Worm (Caenorhabditis elegans) whole organism, midembryonic: Measurements from ENCODE around the gene T25G12.6.

ENCODE experiments used
- T22C8.4 ChIP-seq: fragments of 200-800 bp; sonication (Bioruptor generic); IDR thresholded peaks from 2 replicates; pipeline ENCODE4 v1.3.6; 2022; ENCODE audit warnings: missing genetic modification characterization, missing compliant biosample characterization
- cog-1 ChIP-seq: sonication (generic microtip); optimal IDR thresholded peaks from 2 replicates; lab custom pipeline; 2016; ENCODE audit warnings: missing genetic modification characterization, missing compliant biosample characterization
- flt-1 ChIP-seq: fragments of 200-800 bp; sonication (Bioruptor generic); IDR thresholded peaks from 2 replicates; pipeline ENCODE4 v1.3.6; 2022; ENCODE audit warnings: missing genetic modification characterization, missing compliant biosample characterization
- klf-2 ChIP-seq: fragments of 200-800 bp; sonication (Bioruptor generic); conservative IDR thresholded peaks from 2 replicates; pipeline ENCODE4 v1.3.6; 2022; ENCODE audit warnings: missing genetic modification reagents, missing genetic modification characterization, missing compliant biosample characterization
- med-1 ChIP-seq: sonication (generic microtip); optimal IDR thresholded peaks from 2 replicates; lab custom pipeline; 2017; ENCODE audit warnings: missing genetic modification characterization, mild to moderate bottlenecking, missing compliant biosample characterization, antibody characterized with exemption, missing genetic modification reagents; ENCODE audit not compliant: insufficient read depth
- ref-1 ChIP-seq: fragments of 200-800 bp; sonication (Bioruptor generic); conservative IDR thresholded peaks from 2 replicates; pipeline ENCODE4 v1.3.6; 2022; ENCODE audit warnings: missing genetic modification reagents, missing genetic modification characterization, missing compliant biosample characterization
- tab-1 ChIP-seq: fragments of 200-800 bp; sonication (Bioruptor generic); IDR thresholded peaks from 2 replicates; pipeline ENCODE4 v1.3.6; 2022; ENCODE audit warnings: missing genetic modification characterization, missing compliant biosample characterization
- ztf-23 ChIP-seq: fragments of 200-800 bp; sonication (Bioruptor generic); IDR thresholded peaks from 2 replicates; pipeline ENCODE4 v1.3.6; 2022; ENCODE audit warnings: missing genetic modification reagents, missing genetic modification characterization, missing compliant biosample characterization
- ztf-29 ChIP-seq: fragments of 200-800 bp; sonication (Bioruptor generic); IDR thresholded peaks from 2 replicates; pipeline ENCODE4 v1.3.6; 2022; ENCODE audit warnings: missing genetic modification reagents, missing genetic modification characterization, missing compliant biosample characterization

Gene T25G12.6

ce11 chrX:17230108-17230507 is at the start of gene T25G12.6:
Gene T25G12.6, minus strand, starts transcription at chrX:17230208.
- TF ChIP-seq ztf-29 = no peak
- no peak for TF ChIP-seq klf-2 (GFP tag; lab: Robert Waterston, UW)
- no peak for TF ChIP-seq flt-1 (GFP tag; lab: Robert Waterston, UW)
- TF ChIP-seq ref-1 = no peak
- no peak for TF ChIP-seq cog-1 (tag; lab: Kevin White, UChicago)
- TF ChIP-seq ztf-23 (GFP tag; lab: Robert Waterston, UW) = no peak
- TF ChIP-seq med-1 (GFP tag; lab: Kevin White, UChicago) = no peak
- TF ChIP-seq T22C8.4 (GFP tag; lab: Robert Waterston, UW) = no peak
- TF ChIP-seq tab-1 (GFP tag; lab: Robert Waterston, UW) = no peak

DNA sequence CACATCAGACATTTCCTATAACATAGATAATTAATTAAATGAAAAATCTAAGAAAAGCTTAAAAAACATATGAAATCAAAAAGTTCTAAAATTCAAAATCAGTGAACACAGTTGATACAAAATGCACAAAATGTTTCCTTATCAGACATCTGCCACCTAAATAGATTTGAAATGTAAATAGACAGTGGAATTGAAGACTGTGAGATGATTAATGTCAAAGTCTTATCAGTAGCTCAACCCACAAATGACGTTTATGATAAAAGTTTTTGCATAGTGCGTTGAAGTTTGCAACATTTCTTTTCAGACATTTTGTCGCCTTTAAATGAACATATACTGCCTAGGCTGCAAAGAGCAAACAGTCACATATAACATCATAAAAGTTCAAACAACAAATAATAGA is 26.8 kb upstream of the T25G12.6 start, which contains the start of gene Y40C7B.4:
Y40C7B.4 (minus strand) TSS at position 19 of the 400 bp plus-strand sequence.
- TF ChIP-seq ref-1 = no peak
- no peak for TF ChIP-seq T22C8.4 (GFP tag; lab: Robert Waterston, UW)
- TF ChIP-seq tab-1 (GFP tag; lab: Robert Waterston, UW) = no peak
- TF ChIP-seq cog-1 (tag; lab: Kevin White, UChicago) = no peak
- no peak for TF ChIP-seq klf-2 (GFP tag; lab: Robert Waterston, UW)
- no peak for TF ChIP-seq med-1 (GFP tag; lab: Kevin White, UChicago)

DNA sequence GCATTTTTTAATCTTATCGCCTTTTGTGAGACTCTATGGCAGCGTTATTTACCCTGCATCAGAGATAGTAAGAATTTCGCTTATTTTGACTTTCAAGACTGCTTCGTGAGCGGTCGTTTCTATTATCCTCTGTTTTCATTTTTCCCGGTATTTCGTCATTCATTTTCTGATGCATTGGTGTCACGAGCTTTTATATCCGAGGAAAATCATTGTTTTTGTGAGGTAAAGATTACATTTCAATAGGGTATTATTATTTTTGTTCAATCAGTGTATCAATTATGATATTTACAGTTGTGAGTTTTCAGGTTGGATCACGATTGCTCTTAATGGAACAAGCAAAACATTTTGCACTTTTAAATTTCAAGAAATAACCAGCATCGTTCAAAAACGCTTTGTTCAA is 17.3 kb upstream of the T25G12.6 start:
- TF ChIP-seq ztf-29 = no peak
- no peak for TF ChIP-seq cog-1 (tag; lab: Kevin White, UChicago)
- no peak for TF ChIP-seq ref-1
- no peak for TF ChIP-seq med-1 (GFP tag; lab: Kevin White, UChicago)

DNA sequence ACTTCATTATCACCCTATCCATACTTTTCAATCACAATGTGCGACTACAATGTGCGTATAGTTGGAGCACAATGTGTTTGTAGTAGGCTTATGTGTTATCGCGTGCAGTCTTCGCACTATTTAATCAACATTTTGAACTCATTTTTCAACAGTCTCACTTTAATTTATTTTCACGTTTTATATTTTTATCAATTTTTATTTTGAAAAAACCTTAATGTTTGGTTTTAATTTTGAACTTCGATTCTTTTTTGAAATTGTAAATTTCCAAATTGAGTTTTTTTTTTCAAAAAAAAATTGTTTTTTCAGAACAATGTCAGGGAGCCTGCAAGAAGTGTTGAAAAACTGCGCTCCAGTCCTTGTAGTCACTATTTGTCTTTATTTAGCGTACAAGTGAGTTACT is 13.0 kb upstream of the T25G12.6 start, which contains the start of gene T25G12.13:
T25G12.13 (plus strand) TSS at position 301 of the 400 bp plus-strand sequence.
- TF ChIP-seq ref-1 (no peak), klf-2 (GFP tag; lab: Robert Waterston, UW) (no peak), T22C8.4 (GFP tag; lab: Robert Waterston, UW) (no peak), tab-1 (GFP tag; lab: Robert Waterston, UW) (no peak), med-1 (GFP tag; lab: Kevin White, UChicago) (no peak), ztf-29 (no peak), flt-1 (GFP tag; lab: Robert Waterston, UW) (no peak)

DNA sequence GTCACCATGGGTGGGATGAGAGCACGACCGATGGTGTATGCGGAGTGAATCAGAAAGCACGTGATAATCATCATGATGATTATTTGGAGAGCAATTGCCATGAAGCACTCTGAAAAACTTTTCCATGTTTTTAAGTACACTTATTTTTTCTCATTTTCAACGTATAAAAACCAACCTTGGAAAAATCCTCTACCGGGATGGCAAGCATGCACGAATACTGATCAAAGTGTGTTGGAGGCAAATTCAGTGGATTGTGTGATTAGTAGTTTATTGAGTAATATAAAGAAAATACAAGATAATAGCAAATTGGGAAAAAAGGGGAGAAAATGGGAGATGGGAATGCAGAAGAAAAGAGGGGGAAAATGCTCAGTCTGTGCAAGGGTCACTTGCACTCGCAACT is 7.4 kb upstream of the T25G12.6 start, which contains the start of gene T25G12.11:
T25G12.11 (minus strand) TSS at position 101 of the 400 bp plus-strand sequence.
- TF ChIP-seq ztf-29 (no peak), cog-1 (tag; lab: Kevin White, UChicago) (no peak), tab-1 (GFP tag; lab: Robert Waterston, UW) (no peak), med-1 (GFP tag; lab: Kevin White, UChicago) (no peak)

DNA sequence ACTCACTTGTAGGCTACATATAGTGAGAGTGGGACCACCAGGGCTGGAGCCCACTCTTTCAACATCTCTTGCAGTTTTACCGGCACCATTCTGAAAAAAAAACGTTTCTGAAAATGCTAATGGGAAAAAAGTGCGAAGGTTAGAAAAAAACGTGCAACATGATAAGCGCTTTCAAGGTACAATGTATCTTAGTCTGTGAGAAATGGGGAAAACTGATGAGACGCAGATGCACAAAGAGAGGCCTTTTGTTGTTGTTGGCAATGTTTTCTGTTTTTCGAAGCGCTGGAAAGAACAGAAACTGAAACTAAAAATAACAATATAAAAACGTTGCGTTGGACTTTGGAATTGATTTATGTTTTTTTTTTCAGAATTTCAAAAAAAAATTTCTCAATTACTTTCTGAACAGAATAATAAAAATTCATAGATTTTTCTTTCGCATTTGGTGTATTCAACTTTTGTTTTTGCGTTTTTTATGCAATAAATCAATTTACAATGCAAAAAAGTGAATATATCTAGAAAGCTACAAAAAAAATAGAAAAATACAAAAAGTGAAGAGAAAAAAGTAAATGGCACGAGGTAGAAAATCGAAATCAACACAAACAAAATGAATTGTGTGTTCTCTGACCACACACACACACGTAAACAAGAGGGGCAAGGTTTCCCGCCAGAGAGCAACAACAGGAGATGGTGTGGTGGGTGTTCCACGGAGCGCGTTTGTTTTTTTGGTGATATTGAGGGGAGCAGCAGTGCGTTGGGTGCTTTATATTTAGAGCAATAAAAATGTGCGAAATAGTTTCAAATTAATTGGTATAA is 5.9 kb upstream of the T25G12.6 start, which contains the start of gene dhs-30:
dhs-30 (minus strand) TSS at position 90 of the 813 bp plus-strand sequence.
- TF ChIP-seq ztf-29 = no peak
- no peak for TF ChIP-seq ref-1

ce11 chrX:17234988-17235387 is 5.0 kb upstream of the T25G12.6 start:
- TF ChIP-seq cog-1 (tag; lab: Kevin White, UChicago) (no peak), T22C8.4 (GFP tag; lab: Robert Waterston, UW) (no peak), ref-1 (no peak), klf-2 (GFP tag; lab: Robert Waterston, UW) (no peak)

ce11 chrX:17231348-17231747 is 1.3 kb upstream of the T25G12.6 start, which contains the start of gene T25G12.3:
Gene T25G12.3, plus strand, starts transcription at chrX:17231648.
- TF ChIP-seq med-1 (GFP tag; lab: Kevin White, UChicago) (no peak), tab-1 (GFP tag; lab: Robert Waterston, UW) (no peak), flt-1 (GFP tag; lab: Robert Waterston, UW) (no peak), ztf-23 (GFP tag; lab: Robert Waterston, UW) (no peak), ztf-29 (no peak), T22C8.4 (GFP tag; lab: Robert Waterston, UW) (no peak), klf-2 (GFP tag; lab: Robert Waterston, UW) (no peak)

DNA sequence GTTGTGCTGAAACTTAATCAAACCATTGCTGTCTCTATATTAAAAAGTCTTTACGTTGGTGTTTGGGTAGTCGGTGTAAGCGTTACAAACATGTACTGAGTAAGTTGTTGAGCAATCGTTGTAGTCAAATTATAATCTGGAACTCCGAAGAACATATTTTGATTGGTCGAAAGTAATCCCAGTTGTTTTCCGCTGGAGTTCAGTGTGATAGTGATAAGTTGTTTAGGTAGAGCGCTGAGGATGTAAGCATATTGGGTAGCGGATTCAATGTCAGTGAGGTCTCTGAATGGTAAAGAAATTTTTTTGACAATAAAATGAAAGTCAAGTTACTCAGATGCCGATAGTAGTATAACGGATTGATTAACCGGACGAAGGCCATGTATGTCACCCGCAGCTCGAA is 2.6 kb downstream of the T25G12.6 start:
- TF ChIP-seq ztf-23 (GFP tag; lab: Robert Waterston, UW) (no peak), med-1 (GFP tag; lab: Kevin White, UChicago) (no peak), tab-1 (GFP tag; lab: Robert Waterston, UW) (no peak), cog-1 (tag; lab: Kevin White, UChicago) (no peak), T22C8.4 (GFP tag; lab: Robert Waterston, UW) (no peak), ref-1 (no peak), flt-1 (GFP tag; lab: Robert Waterston, UW) (no peak), ztf-29 (no peak)

- TF ChIP-seq klf-2 (GFP tag; lab: Robert Waterston, UW) (no peak), flt-1 (GFP tag; lab: Robert Waterston, UW) (0 out of 2 replicates have a peak, but pooled peaks have one; percentile 17)
Observed at ce11 chrX:17221873-17222525, 8.0 kb downstream of the T25G12.6 start, which contains the start of gene rab-6.2. Gene rab-6.2, plus strand, starts transcription at chrX:17222475.
